Worm (Caenorhabditis elegans) whole organism, L4 larva: ENCODE results near the gene hpo-28.
A peak's percentile ranks its signal among the peaks of the same experiment; 100 is the strongest.

Experiments
- D1046.2 ChIP-seq: fragments of 200-800 bp; sonication (Bioruptor generic); IDR thresholded peaks from 2 replicates; pipeline ENCODE4 v1.3.6; 2022; ENCODE audit warnings: missing genetic modification characterization, missing compliant biosample characterization
- F10B5.3 ChIP-seq: sonication (generic microtip); optimal IDR thresholded peaks from 2 replicates; lab custom pipeline; 2016; ENCODE audit warnings: mild to moderate bottlenecking, missing genetic modification characterization, missing compliant biosample characterization
- F49E8.2 ChIP-seq: sonication (generic microtip); optimal IDR thresholded peaks from 2 replicates; lab custom pipeline; 2016; ENCODE audit warnings: missing compliant biosample characterization, mild to moderate bottlenecking, missing genetic modification characterization, borderline replicate concordance
- aly-2 ChIP-seq: sonication (generic microtip); optimal IDR thresholded peaks from 2 replicates; lab custom pipeline; 2018; ENCODE audit warnings: missing biosample characterization, missing genetic modification characterization
- ama-1 ChIP-seq: fragments of 150-350 bp; optimal IDR thresholded peaks from 2 replicates; lab custom pipeline; 2014; ENCODE audit warnings: inconsistent platforms, mixed read lengths
- ceh-20 ChIP-seq: fragments of 200-800 bp; sonication (Bioruptor generic); IDR thresholded peaks from 2 replicates; pipeline ENCODE4 v1.3.6; 2022; ENCODE audit warnings: missing genetic modification reagents, missing genetic modification characterization, missing compliant biosample characterization
- ceh-44 ChIP-seq: fragments of 200-800 bp; sonication (Bioruptor generic); IDR thresholded peaks from 2 replicates; pipeline ENCODE4 v1.3.6; 2022; ENCODE audit warnings: missing genetic modification reagents, missing genetic modification characterization, missing compliant biosample characterization
- ceh-62 ChIP-seq: sonication (generic microtip); optimal IDR thresholded peaks from 2 replicates; lab custom pipeline; 2017; ENCODE audit warnings: missing biosample characterization, missing genetic modification characterization
- ces-1 ChIP-seq: fragments of 150-350 bp; sonication (generic microtip); optimal IDR thresholded peaks from 4 replicates; lab custom pipeline; 2014; ENCODE audit warnings: missing biosample characterization, missing genetic modification reagents, missing genetic modification characterization
- cey-2 ChIP-seq: sonication (generic microtip); optimal IDR thresholded peaks from 3 replicates; lab custom pipeline; 2017; ENCODE audit warnings: missing genetic modification characterization, mild to moderate bottlenecking, missing compliant biosample characterization, antibody characterized with exemption, borderline replicate concordance; ENCODE audit not compliant: insufficient read depth
- daf-12 ChIP-seq: fragments of 150-350 bp; optimal IDR thresholded peaks from 2 replicates; lab custom pipeline; 2014; ENCODE audit warnings: missing biosample characterization, missing genetic modification reagents, missing genetic modification characterization
- daf-16 ChIP-seq, 3 experiments: sonication (generic microtip); optimal IDR thresholded peaks; 2 replicates each; lab custom pipeline; 2016 to 2017; ENCODE audit warnings: missing genetic modification characterization in 3 of 3, missing genetic modification reagents in 3 of 3, mild to moderate bottlenecking in 2 of 3, missing compliant biosample characterization in 2 of 3, missing biosample characterization in 1 of 3, moderate library complexity in 1 of 3
- dmd-6 ChIP-seq: fragments of 200-800 bp; sonication (Bioruptor generic); IDR thresholded peaks from 2 replicates; pipeline ENCODE4 v1.3.6; 2022; ENCODE audit warnings: missing genetic modification reagents, missing genetic modification characterization, missing compliant biosample characterization
- dmd-8 ChIP-seq: fragments of 200-800 bp; sonication (Bioruptor generic); IDR thresholded peaks from 2 replicates; pipeline ENCODE4 v1.3.6; 2022; ENCODE audit warnings: missing genetic modification characterization, missing compliant biosample characterization
- dve-1 ChIP-seq: sonication (generic microtip); optimal IDR thresholded peaks from 2 replicates; lab custom pipeline; 2017; ENCODE audit warnings: antibody characterized with exemption, mild to moderate bottlenecking, missing genetic modification characterization, missing compliant biosample characterization; ENCODE audit not compliant: insufficient read depth
- fkh-10 ChIP-seq: fragments of 150-350 bp; optimal IDR thresholded peaks from 2 replicates; lab custom pipeline; 2014; ENCODE audit warnings: missing biosample characterization, missing genetic modification reagents, missing genetic modification characterization
- hlh-11 ChIP-seq: fragments of 200-800 bp; sonication (Bioruptor generic); optimal IDR thresholded peaks from 2 replicates; lab custom pipeline; 2018; ENCODE audit warnings: mild to moderate bottlenecking, missing genetic modification characterization, missing compliant biosample characterization
- hlh-30 ChIP-seq: sonication (generic microtip); optimal IDR thresholded peaks from 2 replicates; lab custom pipeline; 2017; ENCODE audit warnings: antibody characterized with exemption, mild to moderate bottlenecking, missing genetic modification characterization, missing compliant biosample characterization; ENCODE audit not compliant: insufficient read depth
- hmg-1.1 ChIP-seq: fragments of 200-800 bp; sonication (Bioruptor generic); IDR thresholded peaks from 2 replicates; pipeline ENCODE4 v1.3.6; 2022; ENCODE audit warnings: missing genetic modification reagents, missing genetic modification characterization, missing compliant biosample characterization
- jun-1 ChIP-seq: fragments of 150-350 bp; optimal IDR thresholded peaks from 2 replicates; lab custom pipeline; 2014; ENCODE audit warnings: missing biosample characterization, missing genetic modification reagents, missing genetic modification characterization
- lin-15B ChIP-seq: fragments of 150-350 bp; sonication (generic microtip); optimal IDR thresholded peaks from 3 replicates; lab custom pipeline; 2014; ENCODE audit warnings: missing biosample characterization, missing genetic modification characterization
- lir-3 ChIP-seq: sonication (generic microtip); optimal IDR thresholded peaks from 2 replicates; lab custom pipeline; 2016; ENCODE audit warnings: mild to moderate bottlenecking, missing genetic modification characterization, missing compliant biosample characterization
- madf-9 ChIP-seq: fragments of 200-800 bp; sonication (Bioruptor generic); conservative IDR thresholded peaks from 2 replicates; pipeline ENCODE4 v1.3.6; 2022; ENCODE audit warnings: missing genetic modification reagents, missing genetic modification characterization, missing compliant biosample characterization
- mxl-2 ChIP-seq: fragments of 200-800 bp; sonication (Bioruptor generic); conservative IDR thresholded peaks from 2 replicates; pipeline ENCODE4 v1.3.6; 2022; ENCODE audit warnings: missing genetic modification reagents, missing genetic modification characterization, missing compliant biosample characterization
- nhr-10 ChIP-seq: fragments of 150-350 bp; optimal IDR thresholded peaks from 2 replicates; lab custom pipeline; 2014; ENCODE audit warnings: missing biosample characterization, missing genetic modification characterization
- nhr-102 ChIP-seq: sonication (generic microtip); optimal IDR thresholded peaks from 2 replicates; lab custom pipeline; 2016; ENCODE audit warnings: mild to moderate bottlenecking, missing genetic modification characterization, moderate library complexity, missing compliant biosample characterization
- nhr-111 ChIP-seq: fragments of 200-800 bp; sonication (Bioruptor generic); optimal IDR thresholded peaks from 2 replicates; lab custom pipeline; 2018; ENCODE audit warnings: mild to moderate bottlenecking, missing genetic modification characterization, missing compliant biosample characterization
- nhr-25 ChIP-seq: sonication (generic microtip); optimal IDR thresholded peaks from 2 replicates; lab custom pipeline; 2017; ENCODE audit warnings: missing genetic modification characterization, mild to moderate bottlenecking, missing compliant biosample characterization, antibody characterized with exemption, moderate library complexity, borderline replicate concordance; ENCODE audit not compliant: insufficient read depth
- nhr-28 ChIP-seq: fragments of 150-350 bp; optimal IDR thresholded peaks from 2 replicates; lab custom pipeline; 2014; ENCODE audit warnings: missing biosample characterization, missing genetic modification characterization
- nhr-6 ChIP-seq: fragments of 150-350 bp; optimal IDR thresholded peaks from 2 replicates; lab custom pipeline; 2014; ENCODE audit warnings: missing biosample characterization, missing genetic modification characterization
- pha-4 ChIP-seq, 2 experiments: fragments of 150-350 bp in 1 of 2; fragments of 200-800 bp in 1 of 2; sonication (Bioruptor generic) in 1 of 2; IDR thresholded peaks in 1 of 2; optimal IDR thresholded peaks in 1 of 2; 2 replicates each; pipeline versions ENCODE4 v1.3.6 to Lab custom; 2014 to 2022; ENCODE audit warnings: missing genetic modification characterization in 2 of 2, missing genetic modification reagents in 2 of 2, missing biosample characterization in 1 of 2, missing compliant biosample characterization in 1 of 2
- php-3 ChIP-seq: fragments of 200-800 bp; sonication (Bioruptor generic); IDR thresholded peaks from 2 replicates; pipeline ENCODE4 v1.3.6; 2022; ENCODE audit warnings: missing genetic modification reagents, missing genetic modification characterization, missing compliant biosample characterization
- pqm-1 ChIP-seq: sonication (generic microtip); optimal IDR thresholded peaks from 2 replicates; lab custom pipeline; 2017; ENCODE audit warnings: missing biosample characterization, missing genetic modification characterization
- set-16 ChIP-seq: fragments of 200-800 bp; sonication (Bioruptor generic); IDR thresholded peaks from 2 replicates; pipeline ENCODE4 v1.3.6; 2022; ENCODE audit warnings: missing genetic modification reagents, missing genetic modification characterization, missing compliant biosample characterization
- tag-97 ChIP-seq: fragments of 200-800 bp; sonication (Bioruptor generic); IDR thresholded peaks from 2 replicates; pipeline ENCODE4 v1.3.6; 2022; ENCODE audit warnings: missing genetic modification characterization, missing compliant biosample characterization
- unc-39 ChIP-seq: sonication (generic microtip); optimal IDR thresholded peaks from 2 replicates; lab custom pipeline; 2017; ENCODE audit warnings: missing biosample characterization, missing genetic modification characterization
- zip-2 ChIP-seq: fragments of 150-350 bp; optimal IDR thresholded peaks from 2 replicates; lab custom pipeline; 2014; ENCODE audit warnings: missing biosample characterization, missing genetic modification characterization

The hpo-28 gene

ce11 chrIII:5743084-5743483, 34.0 kb upstream of the hpo-28 start, which contains the start of gene B0244.15:
TSS of gene B0244.15 (plus strand) at chrIII:5743384.
- TF ChIP-seq F10B5.3, result no peak
- no peak for TF ChIP-seq daf-12
- TF ChIP-seq nhr-25, result no peak
- no peak for TF ChIP-seq pha-4 (GFP tag; IDR thresholded peaks at IDR 0.05; lab: Robert Waterston, UW)
- TF ChIP-seq pha-4 (tag; optimal IDR thresholded peaks at IDR 0.05; lab: Kevin White, UChicago), result no peak
- TF ChIP-seq dmd-8 (GFP tag; lab: Robert Waterston, UW), result no peak
- TF ChIP-seq ceh-20 (GFP tag; lab: Robert Waterston, UW), result no peak
- TF ChIP-seq fkh-10 (GFP tag; lab: Kevin White, UChicago), result no peak
- TF ChIP-seq hlh-11, result no peak
- TF ChIP-seq ama-1, result no peak

ce11 chrIII:5740666-5741065, 31.5 kb upstream of the hpo-28 start, which contains the start of gene B0244.16:
TSS of gene B0244.16 (plus strand) at chrIII:5740966.
- TF ChIP-seq hmg-1.1 (GFP tag; lab: Robert Waterston, UW) (no peak), jun-1 (tag; lab: Kevin White, UChicago) (no peak), zip-2 (tag; lab: Kevin White, UChicago) (no peak), tag-97 (GFP tag; lab: Robert Waterston, UW) (no peak), hlh-30 (tag; lab: Kevin White, UChicago) (no peak), ama-1 (no peak), mxl-2 (GFP tag; lab: Robert Waterston, UW) (no peak), daf-12 (no peak), ceh-44 (GFP tag; lab: Robert Waterston, UW) (no peak), set-16 (no peak), madf-9 (no peak), lin-15B (no peak), aly-2 (no peak), D1046.2 (GFP tag; lab: Robert Waterston, UW) (no peak), nhr-6 (tag; lab: Kevin White, UChicago) (no peak), cey-2 (tag; lab: Kevin White, UChicago) (no peak), F49E8.2 (tag; lab: Kevin White, UChicago) (no peak), dmd-8 (GFP tag; lab: Robert Waterston, UW) (no peak), nhr-10 (tag; lab: Kevin White, UChicago) (no peak), ceh-62 (tag; lab: Kevin White, UChicago) (no peak)

ce11 chrIII:5737708-5738107, 28.6 kb upstream of the hpo-28 start, which contains the start of gene B0244.6:
TSS of gene B0244.6 (plus strand) at chrIII:5738008.
- TF ChIP-seq dve-1 (tag; lab: Kevin White, UChicago) (peak; percentile 10), nhr-102 (tag; lab: Kevin White, UChicago) (no peak)

- TF ChIP-seq mxl-2 (GFP tag; lab: Robert Waterston, UW), result no peak
- peak; percentile 63 for TF ChIP-seq dve-1 (tag; lab: Kevin White, UChicago)
- TF ChIP-seq lir-3, result no peak
- TF ChIP-seq dmd-6 (GFP tag; lab: Robert Waterston, UW), result peak; percentile 84
- no peak for TF ChIP-seq F10B5.3
- TF ChIP-seq unc-39 (tag; lab: Kevin White, UChicago), result no peak
- no peak for TF ChIP-seq daf-16 (GFP tag; optimal IDR thresholded peaks at IDR 0.05; lab: Kevin White, UChicago)
- peak; percentile 27 for TF ChIP-seq daf-16 (tag; optimal IDR thresholded peaks at IDR 0.05; lab: Kevin White, UChicago)
- TF ChIP-seq ces-1 (GFP tag; lab: Kevin White, UChicago), result no peak
- TF ChIP-seq php-3 (GFP tag; lab: Robert Waterston, UW), result peak; percentile 49; the same call in 1 of the 2 replicates
- TF ChIP-seq hlh-11, result peak; percentile 38
- TF ChIP-seq nhr-111, result no peak
- peak; percentile 71 for TF ChIP-seq nhr-28 (tag; lab: Kevin White, UChicago)
- TF ChIP-seq pqm-1 (tag; lab: Kevin White, UChicago), result peak; percentile 84
- TF ChIP-seq, all 104 proteins: peak for 7
Measured at ce11 chrIII:5734905-5735304, 25.8 kb upstream of the hpo-28 start, which contains the start of gene B0244.10. TSS of gene B0244.10 (plus strand) at chrIII:5735158.
